Fruit fly (Drosophila melanogaster): Measurements from ENCODE around the gene CG5783.

Gene CG5783

dm6 chr2L:18150393-18151133, 5.3 kb upstream of the CG5783 start (continued):
- TF ChIP-seq Hey (tag; optimal IDR thresholded peaks at IDR 0.05) = no peak
- TF ChIP-seq Fer1 (GFP tag; optimal IDR thresholded peaks at IDR 0.05) = no peak
- no peak for TF ChIP-seq scrt (GFP tag; optimal IDR thresholded peaks at IDR 0.05)
- TF ChIP-seq CG12391 (tag; optimal IDR thresholded peaks at IDR 0.05) = peak; percentile 0
- TF ChIP-seq CG7271 (tag; optimal IDR thresholded peaks at IDR 0.05) = no peak
- TF ChIP-seq CG3847 (GFP tag; IDR thresholded peaks at IDR 0.05) = no peak
- no peak for TF ChIP-seq Mad (GFP tag; optimal IDR thresholded peaks at IDR 0.05)
- 0 out of 3 replicates have a peak, but pooled peaks have one; percentile 20 for TF ChIP-seq CG11695 (GFP tag; IDR thresholded peaks at IDR 0.05)
- no peak for TF ChIP-seq CG9876 (GFP tag; optimal IDR thresholded peaks at IDR 0.05)
- no peak for TF ChIP-seq yki (optimal IDR thresholded peaks at IDR 0.05)
- TF ChIP-seq dmrt99B (tag; optimal IDR thresholded peaks at IDR 0.05) = peak; percentile 27
- TF ChIP-seq Kr (GFP tag; optimal IDR thresholded peaks at IDR 0.05) = no peak
- no peak for TF ChIP-seq CG43689 (GFP tag; IDR thresholded peaks at IDR 0.05)
- TF ChIP-seq al (GFP tag; IDR thresholded peaks at IDR 0.05) = no peak
- no peak for TF ChIP-seq Atf3 (GFP tag; optimal IDR thresholded peaks at IDR 0.05)
- TF ChIP-seq crol (GFP tag; IDR thresholded peaks at IDR 0.05) = peak; percentile 89
- TF ChIP-seq vfl (GFP tag; optimal IDR thresholded peaks at IDR 0.05) = no peak
- no peak for TF ChIP-seq CG17612 (GFP tag; IDR thresholded peaks at IDR 0.05)
- no peak for TF ChIP-seq gfzf (GFP tag; optimal IDR thresholded peaks at IDR 0.05)
- TF ChIP-seq CG11723 (GFP tag; optimal IDR thresholded peaks at IDR 0.05) = no peak
- peak; percentile 42; the same call in 1 of the 2 replicates for TF ChIP-seq lmd (GFP tag; IDR thresholded peaks at IDR 0.05)
- no peak for TF ChIP-seq C15 (GFP tag; IDR thresholded peaks at IDR 0.05)
- peak; percentile 9; the same call in 1 of the 3 replicates for TF ChIP-seq CG7357 (GFP tag; IDR thresholded peaks at IDR 0.05)
- TF ChIP-seq tgo (GFP tag; IDR thresholded peaks at IDR 0.05) = peak; percentile 48; the same call in 2 of the 3 replicates
- no peak for TF ChIP-seq dimm (GFP tag; IDR thresholded peaks at IDR 0.05)
- TF ChIP-seq pros (GFP tag; optimal IDR thresholded peaks at IDR 0.05) = peak; percentile 5
- peak; percentile 86 for TF ChIP-seq zf30C (GFP tag; optimal IDR thresholded peaks at IDR 0.05)
- 0 out of 2 replicates have a peak, but pooled peaks have one; percentile 44 for TF ChIP-seq Ada2b (GFP tag; IDR thresholded peaks at IDR 0.05)
- no peak for TF ChIP-seq CG10462 (GFP tag; optimal IDR thresholded peaks at IDR 0.05)
- no peak for TF ChIP-seq eyg (GFP tag; optimal IDR thresholded peaks at IDR 0.05)
- no peak for TF ChIP-seq amos (GFP tag; IDR thresholded peaks at IDR 0.05; ENCODE audit: partially characterized antibody)
- no peak for TF ChIP-seq CG31388 (GFP tag; optimal IDR thresholded peaks at IDR 0.05)
- no peak for TF ChIP-seq Jarid2 (GFP tag; optimal IDR thresholded peaks at IDR 0.05)
- TF ChIP-seq ci (GFP tag; IDR thresholded peaks at IDR 0.05) = peak; percentile 61; the same call in 1 of the 3 replicates
- TF ChIP-seq jumu (GFP tag; optimal IDR thresholded peaks at IDR 0.05) = peak; percentile 20
- TF ChIP-seq CG14050 (GFP tag; IDR thresholded peaks at IDR 0.05) = no peak
- no peak for TF ChIP-seq ems (GFP tag; optimal IDR thresholded peaks at IDR 0.05)
- peak; percentile 1 for TF ChIP-seq B-H2 (GFP tag; optimal IDR thresholded peaks at IDR 0.05)
- TF ChIP-seq CG12659 (GFP tag; optimal IDR thresholded peaks at IDR 0.05) = peak; percentile 39
- TF ChIP-seq jigr1 (GFP tag; IDR thresholded peaks at IDR 0.05) = no peak
- TF ChIP-seq CkIIα-i1 (GFP tag; IDR thresholded peaks at IDR 0.05) = no peak
- no peak for TF ChIP-seq abd-A (tag; optimal IDR thresholded peaks at IDR 0.05)
- TF ChIP-seq bab2 (GFP tag; optimal IDR thresholded peaks at IDR 0.05) = no peak
- TF ChIP-seq Nf-YB (GFP tag; optimal IDR thresholded peaks at IDR 0.05) = no peak
- TF ChIP-seq Adf1 (GFP tag; IDR thresholded peaks at IDR 0.05) = peak; percentile 45; the same call in 1 of the 2 replicates
- TF ChIP-seq nau (GFP tag; optimal IDR thresholded peaks at IDR 0.05) = no peak
- TF ChIP-seq CG30403 (GFP tag; optimal IDR thresholded peaks at IDR 0.05) = no peak
- peak; percentile 2 for TF ChIP-seq dmrt11E (tag; optimal IDR thresholded peaks at IDR 0.05)
- no peak for TF ChIP-seq fd102C (GFP tag; optimal IDR thresholded peaks at IDR 0.05)
- TF ChIP-seq CG13296 (GFP tag; optimal IDR thresholded peaks at IDR 0.05) = no peak
- TF ChIP-seq toy (GFP tag; IDR thresholded peaks at IDR 0.05) = no peak

Measured in whole organism, embryonic.